Fruit fly (Drosophila melanogaster): ENCODE data around the gene CheA87a.
A peak's percentile ranks its signal among the peaks of the same experiment; 100 is the strongest.

CheA87a gene

dm6 chr3R:13397535-13397934 lies 28.1 kb downstream of the CheA87a start, which contains the start of gene CG14377:
CG14377 (plus strand) TSS chr3R:13397835.
- TF ChIP-seq fd85E (GFP tag; optimal IDR thresholded peaks at IDR 0.05) = no peak
- no peak for TF ChIP-seq CG31627 (GFP tag; optimal IDR thresholded peaks at IDR 0.05)
- no peak for TF ChIP-seq CG10669 (GFP tag; optimal IDR thresholded peaks at IDR 0.05)

dm6 chr3R:13400902-13401721 lies 31.7 kb downstream of the CheA87a start:
- TF ChIP-seq CG16779 (tag; optimal IDR thresholded peaks at IDR 0.05) (peak; percentile 90), Ets96B (tag; optimal IDR thresholded peaks at IDR 0.05) (peak; percentile 93), CG10631 (GFP tag; optimal IDR thresholded peaks at IDR 0.05) (peak; percentile 95), Smox (GFP tag; optimal IDR thresholded peaks at IDR 0.05) (peak; percentile 94), Eip75B (GFP tag; optimal IDR thresholded peaks at IDR 0.05) (peak; percentile 97), CG4318 (GFP tag; optimal IDR thresholded peaks at IDR 0.05) (peak; percentile 91), CG6163 (GFP tag; IDR thresholded peaks at IDR 0.05) (peak; percentile 88), Sox15 (GFP tag; optimal IDR thresholded peaks at IDR 0.05) (peak; percentile 92), CG11902 (GFP tag; optimal IDR thresholded peaks at IDR 0.05) (peak; percentile 81), dsx (GFP tag; optimal IDR thresholded peaks at IDR 0.05; ENCODE audit: poor library complexity, severe bottlenecking) (peak; percentile 92), lz (GFP tag; optimal IDR thresholded peaks at IDR 0.05) (peak; percentile 96), Sox14 (GFP tag; optimal IDR thresholded peaks at IDR 0.05) (peak; percentile 96), CG6854 (GFP tag; optimal IDR thresholded peaks at IDR 0.05) (peak; percentile 68), CG6792 (GFP tag; optimal IDR thresholded peaks at IDR 0.05) (peak; percentile 94), fd59A (GFP tag; optimal IDR thresholded peaks at IDR 0.05) (peak; percentile 91), Lpt (GFP tag; optimal IDR thresholded peaks at IDR 0.05) (peak; percentile 80), svp (GFP tag) (peak; percentile 97), CG15336 (GFP tag; IDR thresholded peaks at IDR 0.05) (peak; percentile 93), CG8319 (GFP tag; optimal IDR thresholded peaks at IDR 0.05) (peak; percentile 88), dac (GFP tag; optimal IDR thresholded peaks at IDR 0.05) (peak; percentile 82), spab (GFP tag; optimal IDR thresholded peaks at IDR 0.05) (peak; percentile 92), CG10669 (GFP tag; optimal IDR thresholded peaks at IDR 0.05) (peak; percentile 94), vri (GFP tag; optimal IDR thresholded peaks at IDR 0.05) (peak; percentile 93), Eip93F (GFP tag; optimal IDR thresholded peaks at IDR 0.05) (peak; percentile 51), CG32006 (GFP tag; optimal IDR thresholded peaks at IDR 0.05) (peak; percentile 97), topi (GFP tag; optimal IDR thresholded peaks at IDR 0.05) (peak; percentile 93), Met (GFP tag; optimal IDR thresholded peaks at IDR 0.05) (peak; percentile 95), acj6 (GFP tag; optimal IDR thresholded peaks at IDR 0.05) (peak; percentile 95), OdsH (GFP tag; optimal IDR thresholded peaks at IDR 0.05) (peak; percentile 96), CG34406 (GFP tag; optimal IDR thresholded peaks at IDR 0.05) (peak; percentile 96), CG31627 (GFP tag; optimal IDR thresholded peaks at IDR 0.05) (peak; percentile 93), ss (GFP tag; optimal IDR thresholded peaks at IDR 0.05) (peak; percentile 91 to 93), CG8119 (GFP tag; IDR thresholded peaks at IDR 0.05) (peak; percentile 94), Hr4 (GFP tag; optimal IDR thresholded peaks at IDR 0.05) (peak; percentile 97), CG3919 (GFP tag; optimal IDR thresholded peaks at IDR 0.05) (peak; percentile 91), Sox102F (GFP tag; optimal IDR thresholded peaks at IDR 0.05) (peak; percentile 95), CG6808 (GFP tag; optimal IDR thresholded peaks at IDR 0.05) (peak; percentile 93), fd85E (GFP tag; optimal IDR thresholded peaks at IDR 0.05) (peak; percentile 74), CG6276 (GFP tag; optimal IDR thresholded peaks at IDR 0.05) (peak; percentile 92), CG1621 (tag; optimal IDR thresholded peaks at IDR 0.05) (peak; percentile 91), Ets21C (GFP tag; optimal IDR thresholded peaks at IDR 0.05) (peak; percentile 90), esn (GFP tag; optimal IDR thresholded peaks at IDR 0.05) (peak; percentile 97), cyc (GFP tag; optimal IDR thresholded peaks at IDR 0.05) (peak; percentile 89), CG8632 (GFP tag; optimal IDR thresholded peaks at IDR 0.05) (peak; percentile 96), Hr38 (GFP tag; optimal IDR thresholded peaks at IDR 0.05) (peak; percentile 25), CG11294 (GFP tag; IDR thresholded peaks at IDR 0.05) (peak; percentile 74), Eip78C (GFP tag) (peak; percentile 99), net (GFP tag; optimal IDR thresholded peaks at IDR 0.05) (peak; percentile 96)
